Fruit fly (Drosophila melanogaster) whole organism, embryonic: ENCODE measurements around the gene fru.

Experiments
- Asciz ChIP-seq: fragments of 200-800 bp; sonication (Bioruptor generic); optimal IDR thresholded peaks from 2 replicates; lab custom pipeline; 2017; ENCODE audit warnings: missing biosample characterization, mild to moderate bottlenecking, missing genetic modification characterization, missing genetic modification reagents
- B-H1 ChIP-seq: fragments of 200-800 bp; sonication (Bioruptor generic); IDR thresholded peaks from 3 replicates; pipeline ENCODE4 v1.3.6; 2022; ENCODE audit warnings: missing biosample characterization, missing genetic modification characterization
- BEAF-32 ChIP-seq: fragments of 200-800 bp; sonication (Bioruptor generic); optimal IDR thresholded peaks from 3 replicates; lab custom pipeline; 2017; ENCODE audit warnings: missing biosample characterization, missing genetic modification characterization, mild to moderate bottlenecking, moderate library complexity, missing genetic modification reagents
- Bdp1 ChIP-seq: fragments of 200-800 bp; sonication (Bioruptor generic); optimal IDR thresholded peaks from 3 replicates; lab custom pipeline; 2016; ENCODE audit warnings: missing biosample characterization, missing genetic modification characterization
- CG12155 ChIP-seq: fragments of 200-800 bp; sonication (Bioruptor generic); optimal IDR thresholded peaks from 3 replicates; lab custom pipeline; 2016; ENCODE audit warnings: missing biosample characterization, missing genetic modification characterization
- CG13123 ChIP-seq: fragments of 200-800 bp; sonication (Bioruptor generic); optimal IDR thresholded peaks from 2 replicates; lab custom pipeline; 2016; ENCODE audit warnings: missing biosample characterization, missing genetic modification characterization
- CG14667 ChIP-seq: fragments of 200-800 bp; sonication (Bioruptor generic); IDR thresholded peaks from 2 replicates; pipeline ENCODE4 v1.3.6; 2022; ENCODE audit warnings: missing biosample characterization, missing genetic modification characterization
- CG1529 ChIP-seq: fragments of 200-800 bp; sonication (Bioruptor generic); optimal IDR thresholded peaks from 3 replicates; lab custom pipeline; 2018; ENCODE audit warnings: missing biosample characterization, missing genetic modification characterization
- CG16813 ChIP-seq: fragments of 200-800 bp; sonication (Bioruptor generic); IDR thresholded peaks from 3 replicates; pipeline ENCODE4 v1.3.6; 2022; ENCODE audit warnings: missing biosample characterization, missing genetic modification characterization; ENCODE audit not compliant: partially characterized antibody
- CG17385 ChIP-seq: fragments of 200-800 bp; sonication (Bioruptor generic); optimal IDR thresholded peaks from 3 replicates; lab custom pipeline; 2018; ENCODE audit warnings: missing biosample characterization, mild to moderate bottlenecking, missing genetic modification characterization
- CG18011 ChIP-seq: fragments of 200-800 bp; sonication (Bioruptor generic); optimal IDR thresholded peaks from 2 replicates; lab custom pipeline; 2017; ENCODE audit warnings: missing biosample characterization, missing genetic modification characterization, mild to moderate bottlenecking, moderate library complexity, missing genotype
- CG30020 ChIP-seq: fragments of 200-800 bp; optimal IDR thresholded peaks from 2 replicates; lab custom pipeline; 2019; ENCODE audit warnings: missing biosample characterization, mild to moderate bottlenecking, missing genetic modification characterization, moderate library complexity
- CG31441 ChIP-seq: fragments of 200-800 bp; sonication (Bioruptor generic); IDR thresholded peaks from 2 replicates; pipeline ENCODE4 v1.3.6; 2022; ENCODE audit warnings: missing biosample characterization, missing genetic modification characterization
- CG3407 ChIP-seq: fragments of 200-800 bp; sonication (Bioruptor generic); optimal IDR thresholded peaks from 2 replicates; lab custom pipeline; 2018; ENCODE audit warnings: missing biosample characterization, mild to moderate bottlenecking, missing genetic modification characterization
- CG4617 ChIP-seq: fragments of 200-800 bp; sonication (Bioruptor generic); optimal IDR thresholded peaks from 3 replicates; lab custom pipeline; 2016; ENCODE audit warnings: missing biosample characterization, missing genetic modification characterization, borderline replicate concordance
- CG9215 ChIP-seq: fragments of 200-800 bp; sonication (Bioruptor generic); IDR thresholded peaks from 2 replicates; pipeline ENCODE4 v1.3.6; 2022; ENCODE audit warnings: missing biosample characterization, missing genetic modification characterization
- CG9817 ChIP-seq: fragments of 200-800 bp; sonication (Bioruptor generic); optimal IDR thresholded peaks from 2 replicates; lab custom pipeline; 2018; ENCODE audit warnings: missing biosample characterization, mild to moderate bottlenecking, missing genetic modification characterization, moderate library complexity
- CTCF ChIP-seq: fragments of 200-800 bp; sonication (Bioruptor generic); optimal IDR thresholded peaks from 2 replicates; lab custom pipeline; 2017; ENCODE audit warnings: missing biosample characterization, mild to moderate bottlenecking, missing genetic modification characterization, moderate library complexity
- Camta ChIP-seq: fragments of 200-800 bp; sonication (Bioruptor generic); optimal IDR thresholded peaks from 2 replicates; lab custom pipeline; 2016; ENCODE audit warnings: missing biosample characterization, missing genetic modification characterization
- CoRest ChIP-seq: fragments of 200-800 bp; sonication (Bioruptor generic); optimal IDR thresholded peaks from 3 replicates; lab custom pipeline; 2018; ENCODE audit warnings: missing biosample characterization, mild to moderate bottlenecking, missing genetic modification characterization, moderate library complexity
- D19A ChIP-seq: fragments of 200-800 bp; optimal IDR thresholded peaks from 3 replicates; lab custom pipeline; 2019; ENCODE audit warnings: missing biosample characterization, mild to moderate bottlenecking, missing genetic modification characterization, moderate library complexity
- Dip2 ChIP-seq: fragments of 200-800 bp; sonication (Bioruptor generic); IDR thresholded peaks from 2 replicates; pipeline ENCODE4 v1.3.6; 2022; ENCODE audit warnings: missing biosample characterization, missing genetic modification characterization
- H15 ChIP-seq: fragments of 200-800 bp; sonication (Bioruptor generic); IDR thresholded peaks from 3 replicates; pipeline ENCODE4 v1.3.6; 2022; ENCODE audit warnings: missing biosample characterization, missing genetic modification characterization
- Lpt ChIP-seq: fragments of >200 bp; optimal IDR thresholded peaks from 2 replicates; lab custom pipeline; 2018; ENCODE audit warnings: missing biosample characterization, missing genetic modification characterization
- NK7.1 ChIP-seq: fragments of 200-800 bp; sonication (Bioruptor generic); optimal IDR thresholded peaks from 3 replicates; lab custom pipeline; 2016; ENCODE audit warnings: missing biosample characterization, missing genetic modification characterization
- NfI ChIP-seq: fragments of 200-800 bp; sonication (Bioruptor generic); optimal IDR thresholded peaks from 3 replicates; lab custom pipeline; 2018; ENCODE audit warnings: missing biosample characterization, mild to moderate bottlenecking, missing genetic modification characterization, moderate library complexity
- Oaz ChIP-seq: fragments of 200-800 bp; sonication (Bioruptor generic); IDR thresholded peaks from 2 replicates; pipeline ENCODE4 v1.3.6; 2022; ENCODE audit warnings: missing biosample characterization, missing genetic modification characterization
- Ravus ChIP-seq: fragments of 200-800 bp; sonication (Bioruptor generic); IDR thresholded peaks from 2 replicates; pipeline ENCODE4 v1.3.6; 2022; ENCODE audit warnings: missing biosample characterization, missing genetic modification characterization
- Sin3A ChIP-seq: fragments of >200 bp; optimal IDR thresholded peaks from 2 replicates; lab custom pipeline; 2018
- abd-A ChIP-seq: fragments of 200-800 bp; sonication (Bioruptor generic); optimal IDR thresholded peaks from 3 replicates; lab custom pipeline; 2019; ENCODE audit warnings: missing biosample characterization, mild to moderate bottlenecking, missing genetic modification characterization, moderate library complexity
- ac ChIP-seq: fragments of 200-800 bp; sonication (Bioruptor generic); optimal IDR thresholded peaks from 3 replicates; lab custom pipeline; 2017; ENCODE audit warnings: missing biosample characterization, mild to moderate bottlenecking, missing genetic modification characterization
- al ChIP-seq: fragments of 200-800 bp; sonication (Bioruptor generic); IDR thresholded peaks from 2 replicates; pipeline ENCODE4 v1.3.6; 2022; ENCODE audit warnings: missing biosample characterization, missing genetic modification characterization
- ase ChIP-seq: fragments of 200-800 bp; sonication (Bioruptor generic); IDR thresholded peaks from 3 replicates; pipeline ENCODE4 v1.3.6; 2022; ENCODE audit warnings: missing biosample characterization, missing genetic modification characterization
- cas ChIP-seq: fragments of 200-800 bp; sonication (Bioruptor generic); IDR thresholded peaks from 2 replicates; pipeline ENCODE4 v1.3.6; 2022; ENCODE audit warnings: missing biosample characterization, missing genetic modification characterization
- cato ChIP-seq: fragments of 200-800 bp; sonication (Bioruptor generic); optimal IDR thresholded peaks from 2 replicates; lab custom pipeline; 2016; ENCODE audit warnings: missing biosample characterization, missing genetic modification characterization, borderline replicate concordance
- chm ChIP-seq: fragments of 200-800 bp; sonication (Bioruptor generic); IDR thresholded peaks from 2 replicates; pipeline ENCODE4 v1.3.6; 2022; ENCODE audit warnings: missing biosample characterization, missing genetic modification characterization
- ci ChIP-seq: fragments of 200-800 bp; sonication (Bioruptor generic); IDR thresholded peaks from 3 replicates; pipeline ENCODE4 v1.3.6; 2022; ENCODE audit warnings: missing biosample characterization, missing genetic modification characterization
- crp ChIP-seq, 2 experiments: fragments of 200-800 bp; sonication (Bioruptor generic); optimal IDR thresholded peaks; 2 replicates in 1 of 2; 3 replicates in 1 of 2; lab custom pipeline; 2017; ENCODE audit warnings: missing biosample characterization in 2 of 2, missing genetic modification characterization in 2 of 2, mild to moderate bottlenecking in 1 of 2, moderate library complexity in 1 of 2
- disco-r ChIP-seq: fragments of 200-800 bp; sonication (Bioruptor generic); optimal IDR thresholded peaks from 2 replicates; lab custom pipeline; 2016; ENCODE audit warnings: missing biosample characterization, missing genetic modification characterization
- ewg ChIP-seq: fragments of 200-800 bp; sonication (Bioruptor generic); optimal IDR thresholded peaks from 3 replicates; lab custom pipeline; 2017; ENCODE audit warnings: mild to moderate bottlenecking, missing biosample characterization, missing genetic modification reagents, missing genetic modification characterization
- gce ChIP-seq: fragments of 200-800 bp; sonication (Bioruptor generic); IDR thresholded peaks from 3 replicates; pipeline ENCODE4 v1.3.6; 2022; ENCODE audit warnings: missing biosample characterization, missing genetic modification characterization
- gcm ChIP-seq: fragments of 200-800 bp; sonication (Bioruptor generic); optimal IDR thresholded peaks from 2 replicates; lab custom pipeline; 2019; ENCODE audit warnings: missing biosample characterization, mild to moderate bottlenecking, missing genetic modification characterization, moderate library complexity
- h ChIP-seq: fragments of >200 bp; optimal IDR thresholded peaks from 2 replicates; lab custom pipeline; 2017
- kah ChIP-seq: fragments of 200-800 bp; sonication (Bioruptor generic); optimal IDR thresholded peaks from 2 replicates; lab custom pipeline; 2018; ENCODE audit warnings: missing biosample characterization, mild to moderate bottlenecking, missing genetic modification characterization
- ken ChIP-seq: fragments of 200-800 bp; sonication (Bioruptor generic); IDR thresholded peaks from 3 replicates; pipeline ENCODE4 v1.3.6; 2022; ENCODE audit warnings: missing biosample characterization, missing genetic modification characterization
- oc ChIP-seq: fragments of 200-800 bp; sonication (Bioruptor generic); optimal IDR thresholded peaks from 2 replicates; lab custom pipeline; 2018; ENCODE audit warnings: missing biosample characterization, mild to moderate bottlenecking, missing genetic modification characterization, moderate library complexity
- org-1 ChIP-seq: fragments of 200-800 bp; sonication (Bioruptor generic); optimal IDR thresholded peaks from 2 replicates; lab custom pipeline; 2017; ENCODE audit warnings: missing biosample characterization, missing genetic modification characterization
- repo ChIP-seq: fragments of 200-800 bp; sonication (Bioruptor generic); optimal IDR thresholded peaks from 2 replicates; lab custom pipeline; 2016; ENCODE audit warnings: missing biosample characterization, missing genetic modification characterization
- sd ChIP-seq: fragments of 200-800 bp; sonication (Bioruptor generic); optimal IDR thresholded peaks from 3 replicates; lab custom pipeline; 2018; ENCODE audit warnings: missing biosample characterization, mild to moderate bottlenecking, missing genetic modification characterization, moderate library complexity
- seq ChIP-seq: fragments of 200-800 bp; sonication (Bioruptor generic); IDR thresholded peaks from 2 replicates; pipeline ENCODE4 v1.3.6; 2022; ENCODE audit warnings: missing biosample characterization, missing genetic modification characterization
- shn ChIP-seq: fragments of 200-800 bp; sonication (Bioruptor generic); optimal IDR thresholded peaks from 3 replicates; lab custom pipeline; 2016; ENCODE audit warnings: missing biosample characterization, missing genetic modification characterization
- sisA ChIP-seq: fragments of 200-800 bp; sonication (Bioruptor generic); IDR thresholded peaks from 2 replicates; pipeline ENCODE4 v1.3.6; 2022; ENCODE audit warnings: missing biosample characterization, missing genetic modification characterization
- so ChIP-seq: fragments of 200-800 bp; sonication (Bioruptor generic); IDR thresholded peaks from 3 replicates; pipeline ENCODE4 v1.3.6; 2022; ENCODE audit warnings: missing biosample characterization, missing genetic modification characterization
- tap ChIP-seq: fragments of 200-800 bp; optimal IDR thresholded peaks from 3 replicates; lab custom pipeline; 2019; ENCODE audit warnings: missing biosample characterization, mild to moderate bottlenecking, missing genetic modification characterization, moderate library complexity

fru gene

DNA sequence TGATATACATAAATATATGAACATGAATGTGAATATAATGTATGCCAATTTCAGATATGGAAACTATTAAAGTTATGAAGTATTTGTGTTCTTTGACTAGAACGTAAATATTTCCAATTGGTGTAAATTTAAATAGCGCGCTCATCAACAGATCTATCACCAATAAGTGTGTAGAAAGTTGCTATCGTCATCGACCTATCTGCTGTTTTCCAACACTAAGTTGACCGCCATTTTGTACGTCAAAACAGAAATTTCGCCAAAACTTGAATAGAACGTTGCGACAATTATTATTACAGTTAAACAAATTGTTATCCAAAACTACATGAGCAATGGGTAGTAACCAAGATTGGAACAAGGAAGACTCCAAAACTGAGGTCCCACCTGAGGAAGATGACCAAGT is 159.8 kb downstream of the fru start, which contains the start of gene cona (continued):
- TF ChIP-seq CG30020 (tag; lab: Kevin White, UChicago) (no peak), CG14667 (GFP tag; lab: Robert Waterston, UW) (no peak), CG16813 (GFP tag; lab: Robert Waterston, UW) (no peak), ac (GFP tag; lab: Kevin White, UChicago) (no peak), seq (GFP tag; lab: Robert Waterston, UW) (no peak), chm (GFP tag; lab: Robert Waterston, UW) (no peak), CG4617 (no peak), sd (tag; lab: Kevin White, UChicago) (no peak), CG3407 (no peak), ci (GFP tag; lab: Robert Waterston, UW) (no peak), kah (no peak), BEAF-32 (GFP tag; lab: Kevin White, UChicago) (no peak), Asciz (GFP tag; lab: Kevin White, UChicago) (no peak), CG9215 (GFP tag; lab: Robert Waterston, UW) (no peak), org-1 (no peak), CG1529 (no peak), CG17385 (GFP tag; lab: Kevin White, UChicago) (no peak), cas (GFP tag; lab: Robert Waterston, UW) (no peak), Ravus (GFP tag; lab: Robert Waterston, UW) (no peak), CTCF (GFP tag; lab: Kevin White, UChicago) (no peak), NK7.1 (no peak), Dip2 (GFP tag; lab: Robert Waterston, UW) (no peak), disco-r (GFP tag; lab: Kevin White, UChicago) (no peak), tap (tag; lab: Kevin White, UChicago) (no peak), gcm (GFP tag; lab: Kevin White, UChicago) (no peak), H15 (GFP tag; lab: Robert Waterston, UW) (no peak), B-H1 (GFP tag; lab: Robert Waterston, UW) (no peak), h (lab: Kevin White, UChicago) (no peak), Oaz (GFP tag; lab: Robert Waterston, UW) (no peak), Sin3A (lab: Kevin White, UChicago) (no peak), CG9817 (tag; lab: Kevin White, UChicago) (no peak), CoRest (tag; lab: Kevin White, UChicago) (no peak), cato (GFP tag; lab: Kevin White, UChicago) (no peak), gce (GFP tag; lab: Robert Waterston, UW) (no peak), sisA (GFP tag; lab: Robert Waterston, UW) (no peak), ewg (GFP tag; lab: Kevin White, UChicago) (no peak), ase (GFP tag; lab: Robert Waterston, UW) (no peak), al (GFP tag; lab: Robert Waterston, UW) (no peak), Lpt (GFP tag; lab: Kevin White, UChicago) (no peak), Bdp1 (GFP tag; lab: Kevin White, UChicago) (no peak)

DNA sequence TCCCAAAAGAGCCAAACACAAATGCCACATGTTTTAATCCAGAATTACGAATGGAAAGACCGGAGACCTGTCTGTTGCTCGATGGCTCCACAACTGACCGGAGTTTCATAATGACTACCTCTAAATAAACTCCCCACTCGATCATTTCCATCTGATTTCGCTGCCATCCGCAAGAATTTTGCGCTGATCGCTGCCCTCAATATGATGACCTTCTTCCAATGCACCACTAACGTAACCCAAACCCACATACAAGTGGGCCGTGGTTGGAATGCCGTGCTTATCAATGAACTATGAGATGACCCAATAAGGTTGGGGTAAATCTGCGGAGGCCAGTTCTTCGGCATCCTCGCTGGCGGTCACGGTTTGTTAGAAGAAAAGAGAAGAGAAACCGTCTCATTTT is 160.4 kb downstream of the fru start, which contains the start of gene CG14309:
TSS of gene CG14309 (minus strand) at position 101 of the 400 bp plus-strand sequence.
- no peak for TF ChIP-seq CG18011 (GFP tag; lab: Kevin White, UChicago)
- TF ChIP-seq D19A (tag; lab: Kevin White, UChicago), result no peak
- TF ChIP-seq ken, result no peak
- TF ChIP-seq oc (tag; lab: Kevin White, UChicago), result no peak
- no peak for TF ChIP-seq abd-A (tag; lab: Kevin White, UChicago)
- no peak for TF ChIP-seq Camta
- no peak for TF ChIP-seq CG13123 (GFP tag; lab: Kevin White, UChicago)
- no peak for TF ChIP-seq CG12155 (GFP tag; lab: Kevin White, UChicago)
- no peak for TF ChIP-seq crp (GFP tag; optimal IDR thresholded peaks at IDR 0.05; lab: Kevin White, UChicago)
- no peak for TF ChIP-seq shn (GFP tag; lab: Kevin White, UChicago)
- no peak for TF ChIP-seq repo (GFP tag; lab: Kevin White, UChicago)
- no peak for TF ChIP-seq so (GFP tag; lab: Robert Waterston, UW)
- TF ChIP-seq NfI (GFP tag; lab: Kevin White, UChicago), result no peak
- no peak for TF ChIP-seq CG31441 (GFP tag; lab: Robert Waterston, UW)
